Worm (Caenorhabditis elegans): ENCODE measurements around the gene H40L08.9.

Gene H40L08.9

DNA sequence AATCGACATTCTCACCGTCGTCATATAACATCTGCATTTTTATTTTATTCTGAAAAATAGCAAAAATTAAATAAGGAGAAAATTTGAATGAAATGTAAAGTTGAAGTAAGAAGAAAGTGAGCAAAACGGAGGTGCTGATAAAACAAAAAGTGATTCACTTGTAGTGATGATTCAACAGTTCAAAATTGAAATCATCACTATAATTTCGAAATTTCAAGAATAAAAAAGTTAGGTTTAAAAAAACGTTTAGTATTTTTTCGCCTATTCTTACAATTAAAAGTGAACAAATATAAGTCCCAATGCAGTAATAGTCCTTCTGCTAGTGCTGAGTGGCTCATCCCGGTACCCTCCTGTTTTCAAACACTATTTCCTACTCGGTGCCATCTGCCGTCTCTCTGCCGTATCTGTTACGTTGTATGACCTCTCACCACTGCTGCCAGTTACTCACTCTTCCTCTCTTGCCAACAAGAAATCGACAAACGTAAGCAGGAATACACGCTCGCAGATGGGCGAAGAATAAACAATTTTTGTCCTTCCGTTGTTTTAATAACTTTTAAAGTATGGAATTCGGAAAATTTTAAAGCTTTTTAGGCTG is 24.2 kb upstream of the H40L08.9 start, which contains the start of gene dhhc-1:
dhhc-1 (minus strand) TSS at position 51 of the 595 bp plus-strand sequence.
- TF ChIP-seq xbp-1 (tag; optimal IDR thresholded peaks at IDR 0.05) (peak; percentile 24), C34B4.2 (tag; optimal IDR thresholded peaks at IDR 0.05) (no peak), nhr-77 (tag; optimal IDR thresholded peaks at IDR 0.05) (no peak), skn-1 (tag; optimal IDR thresholded peaks at IDR 0.05) (no peak), egl-13 (tag; optimal IDR thresholded peaks at IDR 0.05) (no peak), pqm-1 (tag; optimal IDR thresholded peaks at IDR 0.05) (no peak), swsn-7 (tag; optimal IDR thresholded peaks at IDR 0.05) (peak; percentile 50), nhr-11 (tag; optimal IDR thresholded peaks at IDR 0.05) (no peak), pax-3 (tag; optimal IDR thresholded peaks at IDR 0.05) (no peak), zip-4 (GFP tag; optimal IDR thresholded peaks at IDR 0.05) (no peak), pag-3 (tag; optimal IDR thresholded peaks at IDR 0.05; ENCODE audit: borderline replicate concordance, insufficient read depth) (peak; percentile 63), nhr-71 (tag; optimal IDR thresholded peaks at IDR 0.05) (peak; percentile 60), blmp-1 (tag; optimal IDR thresholded peaks at IDR 0.05) (peak; percentile 42), dpl-1 (GFP tag; optimal IDR thresholded peaks at IDR 0.05) (peak in 1 of 3 experiments; percentile 6), efl-1 (optimal IDR thresholded peaks at IDR 0.05) (peak in 1 of 2 experiments; percentile 30), efl-1 (GFP tag; optimal IDR thresholded peaks at IDR 0.05 in 1 of 2) (no peak), lin-39 (tag; optimal IDR thresholded peaks at IDR 0.05) (peak; percentile 25), lin-35 (GFP tag; optimal IDR thresholded peaks at IDR 0.05) (peak; percentile 16 to 24), ceh-82 (tag; optimal IDR thresholded peaks at IDR 0.05) (peak; percentile 19 to 60 (median 28)), lsy-2 (tag; optimal IDR thresholded peaks at IDR 0.05) (peak in 1 of 2 experiments; percentile 15), nhr-47 (tag; optimal IDR thresholded peaks at IDR 0.05) (peak; percentile 29), mep-1 (tag; optimal IDR thresholded peaks at IDR 0.05) (peak; percentile 48), lin-14 (GFP tag; optimal IDR thresholded peaks at IDR 0.05) (peak; percentile 84), snu-23 (GFP tag; optimal IDR thresholded peaks at IDR 0.05) (peak; percentile 68), mdl-1 (tag; optimal IDR thresholded peaks at IDR 0.05) (peak in 1 of 2 experiments; percentile 24), lin-13 (GFP tag; optimal IDR thresholded peaks at IDR 0.05) (no peak), nhr-19 (GFP tag; conservative IDR thresholded peaks at IDR 0.05) (peak; percentile 35; the same call in 1 of the 2 replicates), ztf-4 (tag; optimal IDR thresholded peaks at IDR 0.05) (no peak), rnt-1 (tag; optimal IDR thresholded peaks at IDR 0.05) (peak; percentile 28), hpl-2 (GFP tag; optimal IDR thresholded peaks at IDR 0.05) (no peak), ceh-88 (GFP tag; IDR thresholded peaks at IDR 0.05) (no peak), tbx-2 (tag; optimal IDR thresholded peaks at IDR 0.05) (peak; percentile 31)

DNA sequence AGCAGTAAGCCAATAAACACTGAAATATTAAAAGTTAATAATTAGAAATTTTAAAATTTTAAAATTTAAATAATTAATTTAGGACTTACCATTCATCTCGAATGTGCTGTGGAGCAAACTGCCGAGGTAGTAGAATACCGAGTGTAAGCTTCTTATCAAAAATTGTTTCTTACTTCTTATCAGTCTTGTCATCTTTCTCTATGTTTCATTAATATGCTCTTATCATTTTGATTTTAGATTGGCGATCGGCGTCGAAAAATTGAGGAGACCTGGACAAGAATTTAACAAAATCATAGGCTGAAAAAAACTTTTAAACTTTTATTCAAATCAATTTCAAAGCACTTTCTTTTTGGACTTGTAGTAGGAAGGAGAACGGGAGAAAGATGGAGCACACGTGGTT is 21.5 kb upstream of the H40L08.9 start, which contains the start of gene F09B12.3:
F09B12.3 (minus strand) TSS at position 192 of the 400 bp plus-strand sequence.
- TF ChIP-seq pqm-1 (tag; optimal IDR thresholded peaks at IDR 0.05): peak; percentile 55
- TF ChIP-seq tlp-1 (tag; optimal IDR thresholded peaks at IDR 0.05): peak; percentile 33
- peak; percentile 77 for TF ChIP-seq elt-2 (tag; optimal IDR thresholded peaks at IDR 0.05)
- TF ChIP-seq hlh-17 (GFP tag; optimal IDR thresholded peaks at IDR 0.05; ENCODE audit: borderline replicate concordance): no peak
- no peak for TF ChIP-seq lin-13 (GFP tag; optimal IDR thresholded peaks at IDR 0.05)
- no peak for TF ChIP-seq nhr-237 (tag; optimal IDR thresholded peaks at IDR 0.05)
- no peak for TF ChIP-seq grh-1 (GFP tag; IDR thresholded peaks at IDR 0.05)
- TF ChIP-seq alr-1 (tag; optimal IDR thresholded peaks at IDR 0.05; ENCODE audit: borderline replicate concordance): no peak

DNA sequence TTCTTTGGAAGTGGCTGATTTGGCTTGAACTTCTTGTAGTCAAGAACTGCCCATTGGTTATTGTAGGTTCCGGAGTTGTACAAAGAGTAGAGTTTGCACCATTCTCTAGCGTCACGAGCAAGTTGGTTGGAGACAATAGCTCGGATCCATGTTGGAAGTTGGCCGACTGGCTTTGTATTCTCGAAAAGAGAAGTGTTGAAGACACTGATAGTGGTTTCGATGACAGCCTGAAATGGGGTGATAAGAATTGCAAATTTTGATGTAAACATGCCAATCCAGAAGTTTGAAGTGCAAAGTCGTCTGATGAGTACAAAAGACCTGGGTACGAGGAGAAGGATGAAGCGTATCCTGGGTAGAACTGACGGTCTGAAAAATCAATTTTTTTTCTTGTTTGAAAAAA is 20.0 kb upstream of the H40L08.9 start:
- no peak for TF ChIP-seq skn-1 (tag; optimal IDR thresholded peaks at IDR 0.05)
- TF ChIP-seq fos-1 (tag; optimal IDR thresholded peaks at IDR 0.05): no peak
- no peak for TF ChIP-seq tlp-1 (tag; optimal IDR thresholded peaks at IDR 0.05)
- no peak for TF ChIP-seq lin-39 (tag; optimal IDR thresholded peaks at IDR 0.05)
- TF ChIP-seq efl-1 (optimal IDR thresholded peaks at IDR 0.05): no peak
- no peak for TF ChIP-seq efl-1 (GFP tag; optimal IDR thresholded peaks at IDR 0.05 in 1 of 2)
- no peak for TF ChIP-seq ztf-11 (tag; optimal IDR thresholded peaks at IDR 0.05)
- no peak for TF ChIP-seq hlh-4 (tag; optimal IDR thresholded peaks at IDR 0.05)
- TF ChIP-seq blmp-1 (tag; optimal IDR thresholded peaks at IDR 0.05): no peak
- TF ChIP-seq ama-1 (optimal IDR thresholded peaks at IDR 0.05): no peak
- no peak for TF ChIP-seq elt-3 (tag; optimal IDR thresholded peaks at IDR 0.05)
- no peak for TF ChIP-seq unc-98 (GFP tag; IDR thresholded peaks at IDR 0.05)
- no peak for TF ChIP-seq ceh-90 (tag; optimal IDR thresholded peaks at IDR 0.05)
- TF ChIP-seq lin-15B (tag; optimal IDR thresholded peaks at IDR 0.05): no peak
- TF ChIP-seq ceh-63 (GFP tag; optimal IDR thresholded peaks at IDR 0.05): no peak
- TF ChIP-seq mdl-1 (tag; optimal IDR thresholded peaks at IDR 0.05): no peak
- TF ChIP-seq unc-130 (tag; optimal IDR thresholded peaks at IDR 0.05): no peak
- no peak for TF ChIP-seq ets-5 (GFP tag; IDR thresholded peaks at IDR 0.05)

All from whole organism, L1 larva.